Worm (Caenorhabditis elegans) whole organism, young adult: ENCODE data around the gene F58G1.3.

Experiments
- B0035.1 ChIP-seq: sonication (generic microtip); optimal IDR thresholded peaks from 2 replicates; lab custom pipeline; 2016; ENCODE audit warnings: missing genetic modification characterization, mild to moderate bottlenecking, missing compliant biosample characterization, missing genotype, missing genetic modification reagents
- B0261.1 ChIP-seq: sonication (generic microtip); optimal IDR thresholded peaks from 2 replicates; lab custom pipeline; 2016; ENCODE audit warnings: mild to moderate bottlenecking, missing genetic modification characterization, moderate library complexity, missing compliant biosample characterization
- C17E4.6 ChIP-seq: fragments of 200-800 bp; sonication (Bioruptor generic); IDR thresholded peaks from 2 replicates; pipeline ENCODE4 v1.3.6; 2022; ENCODE audit warnings: missing genetic modification reagents, missing genetic modification characterization, missing compliant biosample characterization
- F37B4.10 ChIP-seq: fragments of 200-800 bp; sonication (Bioruptor generic); IDR thresholded peaks from 2 replicates; pipeline ENCODE4 v1.3.6; 2022; ENCODE audit warnings: missing genetic modification characterization, missing compliant biosample characterization
- F39B2.1 ChIP-seq: fragments of 200-800 bp; sonication (Bioruptor generic); IDR thresholded peaks from 2 replicates; pipeline ENCODE4 v1.3.6; 2022; ENCODE audit warnings: missing genetic modification reagents, missing genetic modification characterization, missing compliant biosample characterization
- F52B5.7 ChIP-seq: sonication (generic microtip); optimal IDR thresholded peaks from 2 replicates; lab custom pipeline; 2016; ENCODE audit warnings: mild to moderate bottlenecking, missing genetic modification characterization, missing compliant biosample characterization
- F55B11.4 ChIP-seq: sonication (generic microtip); optimal IDR thresholded peaks from 2 replicates; lab custom pipeline; 2016; ENCODE audit warnings: missing compliant biosample characterization, missing genetic modification characterization, borderline replicate concordance; ENCODE audit not compliant: insufficient read depth
- F57A8.1 ChIP-seq: fragments of 200-800 bp; sonication (Bioruptor generic); optimal IDR thresholded peaks from 2 replicates; lab custom pipeline; 2018; ENCODE audit warnings: mild to moderate bottlenecking, missing genetic modification characterization, moderate library complexity, missing compliant biosample characterization
- K12H6.12 ChIP-seq: fragments of 200-800 bp; sonication (Bioruptor generic); optimal IDR thresholded peaks from 2 replicates; lab custom pipeline; 2018; ENCODE audit warnings: mild to moderate bottlenecking, missing genetic modification characterization, missing compliant biosample characterization
- T07F8.4 ChIP-seq: sonication (generic microtip); optimal IDR thresholded peaks from 2 replicates; lab custom pipeline; 2016; ENCODE audit warnings: mild to moderate bottlenecking, missing genetic modification characterization, moderate library complexity, missing compliant biosample characterization
- Y53F4B.3 ChIP-seq: fragments of 200-800 bp; sonication (Bioruptor generic); IDR thresholded peaks from 2 replicates; pipeline ENCODE4 v1.3.6; 2022; ENCODE audit warnings: missing genetic modification reagents, missing genetic modification characterization, missing compliant biosample characterization
- Y53G8AR.9 ChIP-seq: fragments of 200-800 bp; sonication (Bioruptor generic); conservative IDR thresholded peaks from 2 replicates; pipeline ENCODE4 v1.3.6; 2022; ENCODE audit warnings: missing genetic modification reagents, missing genetic modification characterization, missing compliant biosample characterization
- Y67H2A.10 ChIP-seq: fragments of 200-800 bp; sonication (Bioruptor generic); conservative IDR thresholded peaks from 2 replicates; pipeline ENCODE4 v1.3.6; 2022; ENCODE audit warnings: missing genetic modification reagents, missing genetic modification characterization, missing compliant biosample characterization
- ama-1 ChIP-seq, 3 experiments: fragments of 150-350 bp in 1 of 3; sonication (generic microtip) in 2 of 3; optimal IDR thresholded peaks; 2 replicates each; lab custom pipeline; 2014 to 2018; ENCODE audit warnings: missing biosample characterization in 2 of 3, missing genetic modification characterization in 2 of 3, missing genetic modification reagents in 2 of 3
- aptf-2 ChIP-seq: fragments of 200-800 bp; sonication (Bioruptor generic); conservative IDR thresholded peaks from 2 replicates; pipeline ENCODE4 v1.3.6; 2022; ENCODE audit warnings: missing genetic modification reagents, missing genetic modification characterization, missing compliant biosample characterization
- attf-3 ChIP-seq: fragments of 200-800 bp; sonication (Bioruptor generic); conservative IDR thresholded peaks from 2 replicates; pipeline ENCODE4 v1.3.6; 2022; ENCODE audit warnings: missing genetic modification reagents, missing genetic modification characterization, missing compliant biosample characterization
- attf-5 ChIP-seq: fragments of 200-800 bp; sonication (Bioruptor generic); optimal IDR thresholded peaks from 2 replicates; lab custom pipeline; 2018; ENCODE audit warnings: mild to moderate bottlenecking, missing genetic modification characterization, missing compliant biosample characterization
- bed-2 ChIP-seq: fragments of 200-800 bp; sonication (Bioruptor generic); IDR thresholded peaks from 2 replicates; pipeline ENCODE4 v1.3.6; 2022; ENCODE audit warnings: missing genetic modification reagents, missing genetic modification characterization, missing compliant biosample characterization
- ceh-40 ChIP-seq: fragments of 200-800 bp; sonication (Bioruptor generic); IDR thresholded peaks from 2 replicates; pipeline ENCODE4 v1.3.6; 2022; ENCODE audit warnings: missing genetic modification characterization, missing compliant biosample characterization
- ceh-79 ChIP-seq: sonication (generic microtip); optimal IDR thresholded peaks from 2 replicates; lab custom pipeline; 2017; ENCODE audit warnings: mild to moderate bottlenecking, missing genetic modification characterization, missing compliant biosample characterization
- die-1 ChIP-seq: sonication (generic microtip); optimal IDR thresholded peaks from 2 replicates; lab custom pipeline; 2016; ENCODE audit warnings: missing genotype, mild to moderate bottlenecking, missing genetic modification characterization, missing compliant biosample characterization
- egl-18 ChIP-seq: fragments of 200-800 bp; sonication (Bioruptor generic); IDR thresholded peaks from 2 replicates; pipeline ENCODE4 v1.3.6; 2022; ENCODE audit warnings: missing genetic modification reagents, missing genetic modification characterization, missing compliant biosample characterization
- ekl-4 ChIP-seq: fragments of 200-800 bp; sonication (Bioruptor generic); IDR thresholded peaks from 2 replicates; pipeline ENCODE4 v1.3.6; 2022; ENCODE audit warnings: missing genetic modification reagents, missing genetic modification characterization, missing compliant biosample characterization
- gei-17 ChIP-seq: fragments of 200-800 bp; sonication (Bioruptor generic); optimal IDR thresholded peaks from 2 replicates; lab custom pipeline; 2018; ENCODE audit warnings: mild to moderate bottlenecking, missing genetic modification characterization, missing compliant biosample characterization
- hlh-12 ChIP-seq: sonication (generic microtip); optimal IDR thresholded peaks from 2 replicates; lab custom pipeline; 2016; ENCODE audit warnings: missing genetic modification characterization, missing compliant biosample characterization
- hmg-1.2 ChIP-seq: fragments of 200-800 bp; sonication (Bioruptor generic); IDR thresholded peaks from 2 replicates; pipeline ENCODE4 v1.3.6; 2022; ENCODE audit warnings: missing genetic modification reagents, missing genetic modification characterization, missing compliant biosample characterization
- lag-1 ChIP-seq: fragments of 200-800 bp; sonication (Bioruptor generic); IDR thresholded peaks from 2 replicates; pipeline ENCODE4 v1.3.6; 2022; ENCODE audit warnings: missing genetic modification reagents, missing genetic modification characterization, missing compliant biosample characterization
- let-607 ChIP-seq, 2 experiments: fragments of 200-800 bp in 1 of 2; sonication (Bioruptor generic) in 1 of 2; sonication (generic microtip) in 1 of 2; optimal IDR thresholded peaks; 2 replicates each; lab custom pipeline; 2016 to 2018; ENCODE audit warnings: mild to moderate bottlenecking in 2 of 2, missing compliant biosample characterization in 2 of 2, missing genetic modification characterization in 2 of 2, moderate library complexity in 2 of 2, missing genotype in 1 of 2
- lsl-1 ChIP-seq: fragments of 200-800 bp; sonication (Bioruptor generic); optimal IDR thresholded peaks from 2 replicates; lab custom pipeline; 2018; ENCODE audit warnings: mild to moderate bottlenecking, missing genetic modification characterization, moderate library complexity, missing compliant biosample characterization
- madf-10 ChIP-seq: sonication (generic microtip); optimal IDR thresholded peaks from 2 replicates; lab custom pipeline; 2016; ENCODE audit warnings: mild to moderate bottlenecking, missing genetic modification characterization, missing compliant biosample characterization
- madf-3 ChIP-seq: fragments of 200-800 bp; sonication (Bioruptor generic); IDR thresholded peaks from 2 replicates; pipeline ENCODE4 v1.3.6; 2022; ENCODE audit warnings: missing genetic modification reagents, missing genetic modification characterization, missing compliant biosample characterization
- madf-8 ChIP-seq: fragments of 200-800 bp; sonication (Bioruptor generic); conservative IDR thresholded peaks from 2 replicates; pipeline ENCODE4 v1.3.6; 2022; ENCODE audit warnings: missing genetic modification reagents, missing genetic modification characterization, missing compliant biosample characterization
- nfya-1 ChIP-seq: sonication (generic microtip); optimal IDR thresholded peaks from 2 replicates; lab custom pipeline; 2017; ENCODE audit warnings: antibody characterized with exemption, missing compliant biosample characterization, missing genetic modification characterization, borderline replicate concordance; ENCODE audit not compliant: insufficient read depth
- nfya-2 ChIP-seq: fragments of 200-800 bp; sonication (Bioruptor generic); IDR thresholded peaks from 2 replicates; pipeline ENCODE4 v1.3.6; 2022; ENCODE audit warnings: missing genetic modification reagents, missing genetic modification characterization, missing compliant biosample characterization
- nhr-179 ChIP-seq: sonication (generic microtip); optimal IDR thresholded peaks from 2 replicates; lab custom pipeline; 2016; ENCODE audit warnings: mild to moderate bottlenecking, missing genetic modification characterization, missing compliant biosample characterization
- nhr-80 ChIP-seq: sonication (generic microtip); optimal IDR thresholded peaks from 2 replicates; lab custom pipeline; 2016; ENCODE audit warnings: missing genetic modification characterization, missing compliant biosample characterization
- pha-4 ChIP-seq: fragments of 150-350 bp; sonication (generic microtip); optimal IDR thresholded peaks from 2 replicates; lab custom pipeline; 2014; ENCODE audit warnings: missing biosample characterization, missing genetic modification reagents, missing genetic modification characterization
- snpc-1.3 ChIP-seq: sonication (generic microtip); optimal IDR thresholded peaks from 2 replicates; lab custom pipeline; 2017; ENCODE audit warnings: missing genetic modification characterization, mild to moderate bottlenecking, missing compliant biosample characterization, antibody characterized with exemption, moderate library complexity, missing genotype, missing genetic modification reagents; ENCODE audit not compliant: insufficient read depth
- snpc-3.4 ChIP-seq: sonication (generic microtip); optimal IDR thresholded peaks from 2 replicates; lab custom pipeline; 2017; ENCODE audit warnings: missing genetic modification characterization, mild to moderate bottlenecking, missing compliant biosample characterization, antibody characterized with exemption, moderate library complexity, missing genotype, missing genetic modification reagents
- snpc-4 ChIP-seq, 5 experiments: fragments of 150-350 bp in 1 of 5; sonication (generic microtip) in 4 of 5; optimal IDR thresholded peaks; 2 replicates each; lab custom pipeline; 2014 to 2018; ENCODE audit warnings: missing genetic modification characterization in 5 of 5, missing biosample characterization in 3 of 5, antibody characterized with exemption in 2 of 5, mild to moderate bottlenecking in 2 of 5, missing compliant biosample characterization in 2 of 5, missing genotype in 2 of 5, moderate library complexity in 2 of 5, missing genetic modification reagents in 1 of 5
- tbp1 ChIP-seq: fragments of 200-800 bp; sonication (Bioruptor generic); optimal IDR thresholded peaks from 2 replicates; lab custom pipeline; 2018; ENCODE audit warnings: mild to moderate bottlenecking, missing genetic modification characterization, missing compliant biosample characterization
- tbx-9 ChIP-seq: sonication (generic microtip); optimal IDR thresholded peaks from 2 replicates; lab custom pipeline; 2016; ENCODE audit warnings: borderline replicate concordance, missing genetic modification characterization, inconsistent platforms, missing compliant biosample characterization
- unc-62 ChIP-seq: fragments of 150-350 bp; optimal IDR thresholded peaks from 2 replicates; lab custom pipeline; 2014; ENCODE audit warnings: missing biosample characterization, missing genetic modification reagents, missing genetic modification characterization
- ztf-25 ChIP-seq: fragments of 200-800 bp; sonication (Bioruptor generic); IDR thresholded peaks from 2 replicates; pipeline ENCODE4 v1.3.6; 2022; ENCODE audit warnings: missing genetic modification reagents, missing genetic modification characterization, missing compliant biosample characterization
- ztf-3 ChIP-seq: fragments of 200-800 bp; sonication (Bioruptor generic); optimal IDR thresholded peaks from 2 replicates; lab custom pipeline; 2018; ENCODE audit warnings: mild to moderate bottlenecking, missing genetic modification characterization, missing compliant biosample characterization

The F58G1.3 gene

ce11 chrII:12944587-12945126, 16.5 kb upstream of the F58G1.3 start (continued):
- TF ChIP-seq F57A8.1 (GFP tag; lab: Kevin White, UChicago) (peak; percentile 68), nhr-80 (tag; lab: Kevin White, UChicago) (peak; percentile 66), F55B11.4 (tag; lab: Kevin White, UChicago) (no peak), aptf-2 (peak; percentile 77; the same call in 1 of the 2 replicates), B0035.1 (tag; lab: Kevin White, UChicago) (peak; percentile 89), egl-18 (GFP tag; lab: Robert Waterston, UW) (peak; percentile 70; the same call in 1 of the 2 replicates), C17E4.6 (GFP tag; lab: Robert Waterston, UW) (peak; percentile 85), F52B5.7 (tag; lab: Kevin White, UChicago) (peak; percentile 99), ama-1 (optimal IDR thresholded peaks at IDR 0.05; lab: Kevin White, UChicago) (peak; percentile 100), ama-1 (GFP tag; optimal IDR thresholded peaks at IDR 0.05; lab: Kevin White, UChicago) (peak; percentile 71 to 77), F39B2.1 (GFP tag; lab: Robert Waterston, UW) (0 out of 2 replicates have a peak, but pooled peaks have one; percentile 78), ztf-3 (peak; percentile 83), attf-3 (GFP tag; lab: Robert Waterston, UW) (peak; percentile 82; the same call in 1 of the 2 replicates), ceh-79 (tag; lab: Kevin White, UChicago) (peak; percentile 84), snpc-1.3 (peak; percentile 96), ceh-40 (GFP tag; lab: Robert Waterston, UW) (0 out of 2 replicates have a peak, but pooled peaks have one; percentile 80), lag-1 (GFP tag; lab: Robert Waterston, UW) (no peak), unc-62 (peak; percentile 5), Y53G8AR.9 (GFP tag; lab: Robert Waterston, UW) (peak; percentile 93), Y53F4B.3 (GFP tag; lab: Robert Waterston, UW) (peak; percentile 80), ztf-25 (GFP tag; lab: Robert Waterston, UW) (peak; percentile 91), tbp1 (GFP tag; lab: Kevin White, UChicago) (peak; percentile 83), Y67H2A.10 (peak; percentile 56; the same call in 1 of the 2 replicates), madf-10 (tag; lab: Kevin White, UChicago) (peak; percentile 91), nfya-1 (tag; lab: Kevin White, UChicago) (no peak), madf-8 (GFP tag; lab: Robert Waterston, UW) (peak; percentile 73), hlh-12 (tag; lab: Kevin White, UChicago) (peak; percentile 24), gei-17 (GFP tag; lab: Kevin White, UChicago) (peak; percentile 94), madf-3 (GFP tag; lab: Robert Waterston, UW) (peak; percentile 68), tbx-9 (tag; lab: Kevin White, UChicago) (peak; percentile 76), K12H6.12 (tag; lab: Kevin White, UChicago) (peak; percentile 89), ekl-4 (GFP tag; lab: Robert Waterston, UW) (peak; percentile 97), snpc-3.4 (tag; lab: Kevin White, UChicago) (peak; percentile 96), nfya-2 (GFP tag; lab: Robert Waterston, UW) (no peak), let-607 (tag; optimal IDR thresholded peaks at IDR 0.05; lab: Kevin White, UChicago) (peak; percentile 81 to 90), lsl-1 (GFP tag; lab: Kevin White, UChicago) (peak; percentile 88), B0261.1 (tag; lab: Kevin White, UChicago) (peak; percentile 52), attf-5 (GFP tag; lab: Kevin White, UChicago) (peak; percentile 84), nhr-179 (tag; lab: Kevin White, UChicago) (peak; percentile 40), hmg-1.2 (GFP tag; lab: Robert Waterston, UW) (peak; percentile 99), pha-4 (tag; lab: Kevin White, UChicago) (no peak), snpc-4 (GFP tag; optimal IDR thresholded peaks at IDR 0.05; lab: Kevin White, UChicago) (peak; percentile 98), snpc-4 (tag; optimal IDR thresholded peaks at IDR 0.05; lab: Kevin White, UChicago) (peak; percentile 99 to 100 (median 99)), bed-2 (GFP tag; lab: Robert Waterston, UW) (peak; percentile 64; the same call in 1 of the 2 replicates), T07F8.4 (tag; lab: Kevin White, UChicago) (peak; percentile 87), die-1 (peak; percentile 92), F37B4.10 (GFP tag; lab: Robert Waterston, UW) (peak; percentile 90; the same call in 1 of the 2 replicates)
